Fruit fly (Drosophila melanogaster) whole organism, embryonic: Measurements from ENCODE around the gene CG13622.

ENCODE experiments used
- Atf6 ChIP-seq: fragments of 200-800 bp; sonication (Bioruptor generic); IDR thresholded peaks from 2 replicates; pipeline ENCODE4 v1.3.6; 2022; ENCODE audit warnings: missing biosample characterization, missing genetic modification characterization
- CG10565 ChIP-seq: fragments of 200-800 bp; sonication (Bioruptor generic); optimal IDR thresholded peaks from 3 replicates; lab custom pipeline; 2016; ENCODE audit warnings: missing biosample characterization, mild to moderate bottlenecking, missing genetic modification characterization
- CG13775 ChIP-seq: fragments of 200-800 bp; sonication (Bioruptor generic); optimal IDR thresholded peaks from 3 replicates; lab custom pipeline; 2017; ENCODE audit warnings: missing biosample characterization, mild to moderate bottlenecking, missing genetic modification characterization
- CG13894 ChIP-seq: fragments of 200-800 bp; sonication (Bioruptor generic); optimal IDR thresholded peaks from 3 replicates; lab custom pipeline; 2018; ENCODE audit warnings: missing biosample characterization, mild to moderate bottlenecking, missing genetic modification characterization, moderate library complexity
- CG14050 ChIP-seq: fragments of 200-800 bp; sonication (Bioruptor generic); IDR thresholded peaks from 3 replicates; pipeline ENCODE4 v1.3.6; 2022; ENCODE audit warnings: missing biosample characterization, missing genetic modification characterization
- CG14441 ChIP-seq: fragments of 200-800 bp; sonication (Bioruptor generic); IDR thresholded peaks from 2 replicates; pipeline ENCODE4 v1.3.6; 2022; ENCODE audit warnings: missing biosample characterization, missing genetic modification characterization
- CG15479 ChIP-seq: fragments of 200-800 bp; sonication (Bioruptor generic); optimal IDR thresholded peaks from 3 replicates; lab custom pipeline; 2019; ENCODE audit warnings: missing biosample characterization, mild to moderate bottlenecking, missing genetic modification characterization, moderate library complexity
- CG16863 ChIP-seq: fragments of 200-800 bp; sonication (Bioruptor generic); optimal IDR thresholded peaks from 3 replicates; lab custom pipeline; 2016; ENCODE audit warnings: missing biosample characterization, missing genetic modification characterization
- CG17328 ChIP-seq: fragments of 200-800 bp; sonication (Bioruptor generic); IDR thresholded peaks from 2 replicates; pipeline ENCODE4 v1.3.6; 2022; ENCODE audit warnings: missing biosample characterization, missing genetic modification characterization
- CG17568 ChIP-seq: fragments of 200-800 bp; sonication (Bioruptor generic); optimal IDR thresholded peaks from 2 replicates; lab custom pipeline; 2018; ENCODE audit warnings: missing biosample characterization, mild to moderate bottlenecking, missing genetic modification characterization, moderate library complexity
- CG17612 ChIP-seq: fragments of 200-800 bp; sonication (Bioruptor generic); IDR thresholded peaks from 2 replicates; pipeline ENCODE4 v1.3.6; 2022; ENCODE audit warnings: missing biosample characterization, missing genetic modification characterization
- CG1832 ChIP-seq: fragments of 200-800 bp; sonication (Bioruptor generic); optimal IDR thresholded peaks from 2 replicates; lab custom pipeline; 2017; ENCODE audit warnings: missing biosample characterization, mild to moderate bottlenecking, missing genetic modification characterization, inconsistent platforms
- CG2116 ChIP-seq: fragments of 200-800 bp; sonication (Bioruptor generic); optimal IDR thresholded peaks from 3 replicates; lab custom pipeline; 2018; ENCODE audit warnings: missing biosample characterization, mild to moderate bottlenecking, missing genetic modification characterization
- CG2120 ChIP-seq: fragments of 200-800 bp; sonication (Bioruptor generic); optimal IDR thresholded peaks from 3 replicates; lab custom pipeline; 2016; ENCODE audit warnings: missing biosample characterization, missing genetic modification characterization
- CG2712 ChIP-seq: fragments of 200-800 bp; optimal IDR thresholded peaks from 3 replicates; lab custom pipeline; 2019; ENCODE audit warnings: missing biosample characterization, mild to moderate bottlenecking, missing genetic modification characterization, moderate library complexity
- CG34422 ChIP-seq: fragments of 200-800 bp; sonication (Bioruptor generic); IDR thresholded peaks from 3 replicates; pipeline ENCODE4 v1.3.6; 2022; ENCODE audit warnings: missing biosample characterization, missing genetic modification characterization
- CG4707 ChIP-seq: fragments of 200-800 bp; sonication (Bioruptor generic); optimal IDR thresholded peaks from 2 replicates; lab custom pipeline; 2018; ENCODE audit warnings: missing biosample characterization, mild to moderate bottlenecking, missing genetic modification characterization, moderate library complexity
- CG6175 ChIP-seq: fragments of 200-800 bp; sonication (Bioruptor generic); IDR thresholded peaks from 3 replicates; pipeline ENCODE4 v1.3.6; 2022; ENCODE audit warnings: missing biosample characterization, missing genetic modification characterization
- CG6254 ChIP-seq: fragments of 200-800 bp; sonication (Bioruptor generic); optimal IDR thresholded peaks from 3 replicates; lab custom pipeline; 2017; ENCODE audit warnings: mild to moderate bottlenecking, missing biosample characterization, missing genetic modification reagents, missing genetic modification characterization
- CG7745 ChIP-seq: fragments of 200-800 bp; sonication (Bioruptor generic); optimal IDR thresholded peaks from 2 replicates; lab custom pipeline; 2018; ENCODE audit warnings: missing biosample characterization, mild to moderate bottlenecking, missing genetic modification characterization, moderate library complexity
- CG9876 ChIP-seq: fragments of 200-800 bp; sonication (Bioruptor generic); optimal IDR thresholded peaks from 2 replicates; lab custom pipeline; 2016; ENCODE audit warnings: missing biosample characterization, missing genetic modification characterization
- Camta ChIP-seq: fragments of 200-800 bp; sonication (Bioruptor generic); optimal IDR thresholded peaks from 2 replicates; lab custom pipeline; 2016; ENCODE audit warnings: missing biosample characterization, missing genetic modification characterization
- Deaf1 ChIP-seq: fragments of 200-800 bp; optimal IDR thresholded peaks from 3 replicates; lab custom pipeline; 2019; ENCODE audit warnings: missing biosample characterization, mild to moderate bottlenecking, missing genetic modification characterization, moderate library complexity
- Doc2 ChIP-seq: fragments of 200-800 bp; sonication (Bioruptor generic); IDR thresholded peaks from 2 replicates; pipeline ENCODE4 v1.3.6; 2022; ENCODE audit warnings: missing biosample characterization, missing genetic modification characterization
- E2f1 ChIP-seq: fragments of 200-800 bp; sonication (Bioruptor generic); IDR thresholded peaks from 2 replicates; pipeline ENCODE4 v1.3.6; 2022; ENCODE audit warnings: missing biosample characterization, missing genetic modification characterization
- GATAe ChIP-seq: fragments of 200-800 bp; sonication (Bioruptor generic); conservative IDR thresholded peaks from 2 replicates; pipeline ENCODE4 v1.3.6; 2022; ENCODE audit warnings: missing biosample characterization, missing genetic modification characterization
- H2.0 ChIP-seq: fragments of 200-800 bp; sonication (Bioruptor generic); IDR thresholded peaks from 2 replicates; pipeline ENCODE4 v1.3.6; 2022; ENCODE audit warnings: missing biosample characterization, missing genetic modification characterization
- HLH3B ChIP-seq: fragments of 200-800 bp; sonication (Bioruptor generic); IDR thresholded peaks from 2 replicates; pipeline ENCODE4 v1.3.6; 2022; ENCODE audit warnings: missing biosample characterization, missing genetic modification characterization
- HLHmδ ChIP-seq: fragments of 200-800 bp; sonication (Bioruptor generic); optimal IDR thresholded peaks from 2 replicates; lab custom pipeline; 2018; ENCODE audit warnings: missing biosample characterization, mild to moderate bottlenecking, missing genetic modification characterization, moderate library complexity
- Hr78 ChIP-seq, 2 experiments: fragments of 200-800 bp in 1 of 2; fragments of >200 bp in 1 of 2; sonication (Bioruptor generic) in 1 of 2; optimal IDR thresholded peaks; 2 replicates each; lab custom pipeline; 2017 to 2019; ENCODE audit warnings: missing biosample characterization in 2 of 2, missing genetic modification characterization in 2 of 2, mild to moderate bottlenecking in 1 of 2, moderate library complexity in 1 of 2
- Lim3 ChIP-seq: fragments of 200-800 bp; sonication (Bioruptor generic); IDR thresholded peaks from 2 replicates; pipeline ENCODE4 v1.3.6; 2022; ENCODE audit warnings: missing biosample characterization, missing genetic modification characterization
- Nf-YB ChIP-seq: fragments of 200-800 bp; sonication (Bioruptor generic); optimal IDR thresholded peaks from 3 replicates; lab custom pipeline; 2019; ENCODE audit warnings: missing biosample characterization, mild to moderate bottlenecking, missing genetic modification characterization, moderate library complexity
- Nf-YC ChIP-seq: fragments of 200-800 bp; optimal IDR thresholded peaks from 3 replicates; lab custom pipeline; 2019; ENCODE audit warnings: missing biosample characterization, mild to moderate bottlenecking, missing genetic modification characterization, moderate library complexity
- Poxn ChIP-seq: fragments of 200-800 bp; sonication (Bioruptor generic); IDR thresholded peaks from 2 replicates; pipeline ENCODE4 v1.3.6; 2022; ENCODE audit warnings: missing biosample characterization, missing genetic modification characterization
- Rx ChIP-seq: fragments of 200-800 bp; sonication (Bioruptor generic); IDR thresholded peaks from 2 replicates; pipeline ENCODE4 v1.3.6; 2022; ENCODE audit warnings: missing biosample characterization, missing genetic modification characterization
- Sin3A ChIP-seq: fragments of >200 bp; optimal IDR thresholded peaks from 2 replicates; lab custom pipeline; 2018
- Sox100B ChIP-seq: fragments of 200-800 bp; sonication (Bioruptor generic); optimal IDR thresholded peaks from 3 replicates; lab custom pipeline; 2018; ENCODE audit warnings: missing biosample characterization, mild to moderate bottlenecking, missing genetic modification characterization
- Sox102F ChIP-seq: fragments of 200-800 bp; sonication (Bioruptor generic); optimal IDR thresholded peaks from 2 replicates; lab custom pipeline; 2018; ENCODE audit warnings: missing biosample characterization, mild to moderate bottlenecking, missing genetic modification characterization, moderate library complexity
- Ssrp ChIP-seq: fragments of 200-800 bp; sonication (Bioruptor generic); optimal IDR thresholded peaks from 2 replicates; lab custom pipeline; 2018; ENCODE audit warnings: missing biosample characterization, mild to moderate bottlenecking, missing genetic modification characterization, moderate library complexity
- bcd ChIP-seq: fragments of 200-800 bp; sonication (Bioruptor generic); optimal IDR thresholded peaks from 2 replicates; lab custom pipeline; 2017; ENCODE audit warnings: missing biosample characterization, mild to moderate bottlenecking, missing genetic modification characterization
- danr ChIP-seq: fragments of 200-800 bp; sonication (Bioruptor generic); IDR thresholded peaks from 2 replicates; pipeline ENCODE4 v1.3.6; 2022; ENCODE audit warnings: missing biosample characterization, missing genetic modification characterization
- fd102C ChIP-seq: fragments of 200-800 bp; sonication (Bioruptor generic); optimal IDR thresholded peaks from 2 replicates; lab custom pipeline; 2018; ENCODE audit warnings: missing biosample characterization, mild to moderate bottlenecking, missing genetic modification characterization, moderate library complexity
- insv ChIP-seq, 2 experiments: fragments of 200-800 bp; sonication (Bioruptor generic); optimal IDR thresholded peaks; 3 replicates each; lab custom pipeline; 2016 to 2018; ENCODE audit warnings: missing biosample characterization in 2 of 2, missing genetic modification characterization in 2 of 2
- ken ChIP-seq: fragments of 200-800 bp; sonication (Bioruptor generic); IDR thresholded peaks from 3 replicates; pipeline ENCODE4 v1.3.6; 2022; ENCODE audit warnings: missing biosample characterization, missing genetic modification characterization
- kni ChIP-seq: fragments of 200-800 bp; sonication (Bioruptor generic); optimal IDR thresholded peaks from 3 replicates; lab custom pipeline; 2017; ENCODE audit warnings: mild to moderate bottlenecking, missing biosample characterization, missing genetic modification reagents, missing genetic modification characterization
- pros ChIP-seq: fragments of 200-800 bp; sonication (Bioruptor generic); optimal IDR thresholded peaks from 3 replicates; lab custom pipeline; 2019; ENCODE audit warnings: missing biosample characterization, mild to moderate bottlenecking, missing genetic modification characterization, moderate library complexity
- scrt ChIP-seq: fragments of 200-800 bp; sonication (Bioruptor generic); optimal IDR thresholded peaks from 2 replicates; lab custom pipeline; 2018; ENCODE audit warnings: missing biosample characterization, mild to moderate bottlenecking, missing genetic modification characterization, moderate library complexity
- ssp ChIP-seq: fragments of 200-800 bp; sonication (Bioruptor generic); IDR thresholded peaks from 2 replicates; pipeline ENCODE4 v1.3.6; 2022; ENCODE audit warnings: missing biosample characterization, missing genetic modification characterization
- usp ChIP-seq: fragments of >200 bp; optimal IDR thresholded peaks from 2 replicates; lab custom pipeline; 2017; ENCODE audit warnings: missing biosample characterization, missing genetic modification characterization
- wdn ChIP-seq: fragments of 200-800 bp; sonication (Bioruptor generic); IDR thresholded peaks from 2 replicates; pipeline ENCODE4 v1.3.6; 2022; ENCODE audit warnings: missing biosample characterization, missing genetic modification characterization
- zfh2 ChIP-seq: fragments of 200-800 bp; sonication (Bioruptor generic); optimal IDR thresholded peaks from 2 replicates; lab custom pipeline; 2016; ENCODE audit warnings: missing biosample characterization, missing genetic modification characterization

The CG13622 gene

DNA sequence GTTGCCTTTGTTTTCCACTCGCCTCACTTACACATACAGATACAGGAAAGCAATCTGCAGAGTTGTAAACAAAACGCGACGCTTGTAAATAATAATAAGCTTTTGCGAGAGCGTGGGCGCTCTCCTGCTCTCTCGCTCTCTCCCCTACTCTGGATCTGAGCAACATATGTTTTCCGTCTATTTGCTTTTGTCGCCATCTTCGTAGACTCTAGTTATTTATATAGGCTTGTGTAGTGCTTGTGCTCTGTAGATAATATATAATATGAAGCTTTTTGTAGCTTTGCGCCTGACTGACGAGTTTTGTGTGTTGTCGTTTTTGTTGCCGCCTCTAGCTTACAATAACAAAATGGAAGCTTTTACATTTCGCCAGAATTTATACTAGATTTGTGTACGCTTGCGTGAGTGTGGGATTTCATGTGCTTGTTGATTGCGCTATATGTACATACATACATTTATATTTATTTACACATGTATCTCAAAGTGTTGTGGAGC, 42.3 kb upstream of the CG13622 start (continued):
- TF ChIP-seq CG9876 (GFP tag; lab: Kevin White, UChicago) = no peak
- peak; percentile 60; the same call in 1 of the 3 replicates for TF ChIP-seq CG34422 (GFP tag; lab: Robert Waterston, UW)
- TF ChIP-seq Nf-YC (tag; lab: Kevin White, UChicago) = peak; percentile 58
- TF ChIP-seq danr (GFP tag; lab: Robert Waterston, UW) = no peak
- no peak for TF ChIP-seq CG7745
- TF ChIP-seq CG17328 (GFP tag; lab: Robert Waterston, UW) = peak; percentile 33; the same call in 1 of the 2 replicates
- no peak for TF ChIP-seq CG17612 (GFP tag; lab: Robert Waterston, UW)
- TF ChIP-seq CG14050 = 0 out of 3 replicates have a peak, but pooled peaks have one; percentile 36
- no peak for TF ChIP-seq ssp (GFP tag; lab: Robert Waterston, UW)
- peak; percentile 90 for TF ChIP-seq scrt (GFP tag; lab: Kevin White, UChicago)
- TF ChIP-seq ken (GFP tag; lab: Robert Waterston, UW) = no peak
- no peak for TF ChIP-seq fd102C
- no peak for TF ChIP-seq bcd (GFP tag; lab: Kevin White, UChicago)
- no peak for TF ChIP-seq HLHmδ (GFP tag; lab: Kevin White, UChicago)
- no peak for TF ChIP-seq H2.0
- peak; percentile 15 for TF ChIP-seq pros (GFP tag; lab: Kevin White, UChicago)
- no peak for TF ChIP-seq Sin3A (lab: Kevin White, UChicago)
- TF ChIP-seq CG10565 (GFP tag; lab: Kevin White, UChicago) = no peak
- no peak for TF ChIP-seq CG1832 (GFP tag; lab: Kevin White, UChicago)
- TF ChIP-seq E2f1 (GFP tag; lab: Robert Waterston, UW) = peak; percentile 16; the same call in 1 of the 2 replicates
- peak; percentile 19; the same call in 1 of the 2 replicates for TF ChIP-seq wdn (GFP tag; lab: Robert Waterston, UW)
- TF ChIP-seq CG15479 (GFP tag; lab: Kevin White, UChicago) = no peak
- peak; percentile 41 for TF ChIP-seq Nf-YB
- TF ChIP-seq Deaf1 (tag; lab: Kevin White, UChicago) = peak; percentile 62
- TF ChIP-seq Poxn (GFP tag; lab: Robert Waterston, UW) = no peak
- peak in 1 of 2 experiments; percentile 26 for TF ChIP-seq Hr78 (GFP tag; optimal IDR thresholded peaks at IDR 0.05; lab: Kevin White, UChicago)
- peak; percentile 88 for TF ChIP-seq kni (GFP tag; lab: Kevin White, UChicago)
- TF ChIP-seq GATAe (GFP tag; lab: Robert Waterston, UW) = no peak
- peak; percentile 45; the same call in 1 of the 2 replicates for TF ChIP-seq HLH3B (GFP tag; lab: Robert Waterston, UW)
- no peak for TF ChIP-seq CG14441
- TF ChIP-seq CG16863 = peak; percentile 23
- TF ChIP-seq Lim3 (GFP tag; lab: Robert Waterston, UW) = no peak
- peak; percentile 43 for TF ChIP-seq CG2116
- TF ChIP-seq CG4707 (GFP tag; lab: Kevin White, UChicago) = peak; percentile 68
- no peak for TF ChIP-seq zfh2 (GFP tag; lab: Kevin White, UChicago)
- peak; percentile 79 for TF ChIP-seq CG17568 (GFP tag; lab: Kevin White, UChicago)
- no peak for TF ChIP-seq usp (GFP tag; lab: Kevin White, UChicago)
- peak in 1 of 2 experiments; percentile 46 for TF ChIP-seq insv (GFP tag; optimal IDR thresholded peaks at IDR 0.05; lab: Kevin White, UChicago)
- peak; percentile 43 for TF ChIP-seq CG2120 (GFP tag; lab: Kevin White, UChicago)
- no peak for TF ChIP-seq Ssrp (tag; lab: Kevin White, UChicago)
- TF ChIP-seq CG2712 (tag; lab: Kevin White, UChicago) = peak; percentile 47
- peak; percentile 93 for TF ChIP-seq CG13894
- TF ChIP-seq Sox100B = peak; percentile 37
- TF ChIP-seq Atf6 (GFP tag; lab: Robert Waterston, UW) = peak; percentile 77
- TF ChIP-seq Camta (GFP tag; lab: Kevin White, UChicago) = peak; percentile 32
- no peak for TF ChIP-seq Sox102F
- TF ChIP-seq CG6254 (GFP tag; lab: Kevin White, UChicago) = peak; percentile 38
- no peak for TF ChIP-seq Doc2 (GFP tag; lab: Robert Waterston, UW)
- TF ChIP-seq CG6175 (GFP tag; lab: Robert Waterston, UW) = no peak
- TF ChIP-seq Rx (GFP tag; lab: Robert Waterston, UW) = no peak
- TF ChIP-seq CG13775 (GFP tag; lab: Kevin White, UChicago) = no peak
